Fruit fly (Drosophila melanogaster) whole organism, wandering third instar larva: ENCODE measurements around the gene sip3.

Experiments used
- Abd-B ChIP-seq: fragments of >200 bp; optimal IDR thresholded peaks from 2 replicates; lab custom pipeline; 2017; ENCODE audit warnings: missing biosample characterization, missing genetic modification characterization
- CG32264 ChIP-seq: fragments of 200-800 bp; sonication (Bioruptor generic); optimal IDR thresholded peaks from 2 replicates; lab custom pipeline; 2016; ENCODE audit warnings: missing biosample characterization, missing genetic modification characterization
- CG9705 ChIP-seq: fragments of 200-800 bp; sonication (Bioruptor generic); optimal IDR thresholded peaks from 2 replicates; lab custom pipeline; 2018; ENCODE audit warnings: missing biosample characterization, mild to moderate bottlenecking, missing genetic modification characterization
- Dfd ChIP-seq: fragments of >200 bp; optimal IDR thresholded peaks from 2 replicates; lab custom pipeline; 2017; ENCODE audit warnings: missing biosample characterization, missing genetic modification characterization
- Dif ChIP-seq: fragments of 200-275, 200-300 bp; sonication (Bioruptor generic); optimal IDR thresholded peaks from 2 replicates; lab custom pipeline; 2018; ENCODE audit warnings: missing biosample characterization, missing genetic modification characterization; ENCODE audit not compliant: partially characterized antibody
- GATAd ChIP-seq: sonication (Bioruptor generic); optimal IDR thresholded peaks from 2 replicates; lab custom pipeline; 2016; ENCODE audit warnings: missing biosample characterization, missing genetic modification characterization
- HLH106 ChIP-seq: fragments of 200-800 bp; optimal IDR thresholded peaks from 3 replicates; lab custom pipeline; 2019; ENCODE audit warnings: missing biosample characterization, mild to moderate bottlenecking, missing genetic modification characterization, moderate library complexity
- Hnf4 ChIP-seq: fragments of 200-800 bp; sonication (Bioruptor generic); optimal IDR thresholded peaks from 2 replicates; lab custom pipeline; 2016; ENCODE audit warnings: missing biosample characterization, mild to moderate bottlenecking, missing genetic modification characterization
- Hr83 ChIP-seq: fragments of 200-300 bp; sonication (Bioruptor generic); optimal IDR thresholded peaks from 2 replicates; lab custom pipeline; 2016; ENCODE audit warnings: missing biosample characterization, mild to moderate bottlenecking, missing genetic modification characterization, moderate library complexity; ENCODE audit not compliant: poor library complexity, severe bottlenecking
- Jra ChIP-seq: sonication (Bioruptor generic); optimal IDR thresholded peaks from 2 replicates; lab custom pipeline; 2016; ENCODE audit warnings: missing biosample characterization, missing genetic modification characterization
- Mio ChIP-seq: sonication (Bioruptor generic); optimal IDR thresholded peaks from 2 replicates; lab custom pipeline; 2016; ENCODE audit warnings: missing biosample characterization, missing genetic modification characterization
- N ChIP-seq: fragments of >200 bp; optimal IDR thresholded peaks from 2 replicates; lab custom pipeline; 2018; ENCODE audit warnings: missing biosample characterization, missing external identifiers, missing genetic modification characterization
- OdsH ChIP-seq: fragments of 200-800 bp; sonication (Bioruptor generic); optimal IDR thresholded peaks from 2 replicates; lab custom pipeline; 2016; ENCODE audit warnings: missing biosample characterization, mild to moderate bottlenecking, missing genetic modification characterization
- Rel ChIP-seq, 2 experiments: fragments of 200-800 bp; sonication (Bioruptor generic) in 1 of 2; optimal IDR thresholded peaks; 2 replicates in 1 of 2; 3 replicates in 1 of 2; lab custom pipeline; 2016 to 2019; ENCODE audit warnings: mild to moderate bottlenecking in 2 of 2, missing biosample characterization in 2 of 2, missing genetic modification characterization in 2 of 2, moderate library complexity in 1 of 2
- Vsx2 ChIP-seq: fragments of 200-300, 225-300 bp; sonication (Bioruptor generic); optimal IDR thresholded peaks from 2 replicates; lab custom pipeline; 2018; ENCODE audit warnings: missing biosample characterization, missing genetic modification characterization; ENCODE audit not compliant: partially characterized antibody
- br ChIP-seq: fragments of 200-800 bp; sonication (Bioruptor generic); optimal IDR thresholded peaks from 2 replicates; lab custom pipeline; 2016; ENCODE audit warnings: missing biosample characterization, missing genetic modification characterization
- brk ChIP-seq: fragments of 200-800 bp; sonication (Bioruptor generic); optimal IDR thresholded peaks from 2 replicates; lab custom pipeline; 2016; ENCODE audit warnings: missing biosample characterization, mild to moderate bottlenecking, missing genetic modification characterization
- dl ChIP-seq, 2 experiments: fragments of 175-275, 200-275 bp in 1 of 2; fragments of 200-275 bp in 1 of 2; sonication (Bioruptor generic); optimal IDR thresholded peaks; lab custom pipeline; 2018; ENCODE audit warnings: mild to moderate bottlenecking in 2 of 2, missing biosample characterization in 2 of 2, missing genetic modification characterization in 2 of 2, moderate library complexity in 2 of 2; ENCODE audit not compliant: partially characterized antibody in 2 of 2, insufficient read depth in 1 of 2
- dsf ChIP-seq: sonication (Bioruptor generic); optimal IDR thresholded peaks from 2 replicates; lab custom pipeline; 2016; ENCODE audit warnings: missing biosample characterization, missing genetic modification characterization, borderline replicate concordance
- foxo ChIP-seq, 2 experiments: fragments of 200-800 bp; sonication (Bioruptor generic); optimal IDR thresholded peaks; 2 replicates in 1 of 2; 3 replicates in 1 of 2; lab custom pipeline; 2016 to 2017; ENCODE audit warnings: missing biosample characterization in 2 of 2, missing genetic modification characterization in 2 of 2
- fru ChIP-seq: fragments of 200-800 bp; sonication (Bioruptor generic); optimal IDR thresholded peaks from 3 replicates; lab custom pipeline; 2016; ENCODE audit warnings: missing biosample characterization, mild to moderate bottlenecking, missing genetic modification characterization
- h ChIP-seq: fragments of 200-800 bp; sonication (Bioruptor generic); optimal IDR thresholded peaks from 3 replicates; lab custom pipeline; 2016; ENCODE audit warnings: missing biosample characterization, mild to moderate bottlenecking, missing genetic modification characterization
- jim ChIP-seq: fragments of 175-275, 200-325 bp; sonication (Bioruptor generic); optimal IDR thresholded peaks from 2 replicates; lab custom pipeline; 2016; ENCODE audit warnings: missing biosample characterization, mild to moderate bottlenecking, missing genetic modification characterization
- lola ChIP-seq: fragments of >200 bp; optimal IDR thresholded peaks from 2 replicates; lab custom pipeline; 2017; ENCODE audit warnings: missing biosample characterization, missing genetic modification characterization
- pan ChIP-seq: fragments of >200 bp; optimal IDR thresholded peaks from 2 replicates; lab custom pipeline; 2017
- rgr ChIP-seq: fragments of 200-800 bp; sonication (Bioruptor generic); optimal IDR thresholded peaks from 3 replicates; lab custom pipeline; 2016; ENCODE audit warnings: missing biosample characterization, mild to moderate bottlenecking, missing genetic modification characterization
- sage ChIP-seq: fragments of 200-800 bp; sonication (Bioruptor generic); optimal IDR thresholded peaks from 2 replicates; lab custom pipeline; 2016; ENCODE audit warnings: missing biosample characterization, mild to moderate bottlenecking, missing genetic modification characterization
- sv ChIP-seq: fragments of 200-800 bp; sonication (Bioruptor generic); optimal IDR thresholded peaks from 3 replicates; lab custom pipeline; 2016; ENCODE audit warnings: missing biosample characterization, missing genetic modification characterization
- tai ChIP-seq: sonication (Bioruptor generic); optimal IDR thresholded peaks from 2 replicates; lab custom pipeline; 2016; ENCODE audit warnings: missing biosample characterization, missing genetic modification characterization
- usp ChIP-seq: fragments of >200 bp; optimal IDR thresholded peaks from 2 replicates; lab custom pipeline; 2017; ENCODE audit warnings: missing biosample characterization, missing genetic modification characterization
- woc ChIP-seq: sonication (Bioruptor generic); optimal IDR thresholded peaks from 2 replicates; lab custom pipeline; 2016; ENCODE audit warnings: missing biosample characterization, mild to moderate bottlenecking, missing genetic modification characterization

sip3 gene

DNA sequence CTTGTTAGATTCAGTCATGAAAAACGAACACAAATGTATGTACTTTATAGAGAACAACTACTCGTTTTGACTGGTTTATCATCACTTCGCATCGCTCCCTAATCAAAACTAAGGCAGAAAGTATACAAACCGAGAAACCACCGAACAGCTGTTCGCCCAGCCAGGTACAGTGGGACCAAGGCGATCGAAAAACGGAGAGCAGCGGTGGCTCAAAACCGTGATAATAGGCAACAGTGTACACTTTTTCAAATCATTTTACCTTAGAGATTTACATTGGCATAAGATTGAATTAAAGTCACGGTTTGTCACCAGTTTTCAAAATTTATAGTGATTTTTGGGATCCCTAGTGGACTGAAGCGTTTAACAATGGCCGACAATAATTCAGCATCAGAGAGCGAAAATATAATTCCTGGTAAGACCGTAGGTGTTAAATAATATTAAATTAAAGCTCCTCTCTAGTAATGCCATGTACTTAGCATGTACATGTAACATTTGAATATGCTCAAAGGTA lies 33.3 kb downstream of the sip3 start, which contains the start of the genes CG42233 and CG1971:
Gene CG42233 (minus strand): TSS at position 51 of the 511 bp plus-strand sequence.
Gene CG1971 (plus strand): TSS at position 241 of the 511 bp plus-strand sequence.
- no peak for TF ChIP-seq tai (GFP tag; lab: Kevin White, UChicago)
- no peak for TF ChIP-seq sage
- no peak for TF ChIP-seq Vsx2
- no peak for TF ChIP-seq dsf (GFP tag; lab: Kevin White, UChicago)
- TF ChIP-seq Mio (GFP tag; lab: Kevin White, UChicago): no peak
- no peak for TF ChIP-seq pan
- no peak for TF ChIP-seq brk (GFP tag; lab: Kevin White, UChicago)
- no peak for TF ChIP-seq lola (GFP tag; lab: Kevin White, UChicago)
- TF ChIP-seq Abd-B (GFP tag; lab: Kevin White, UChicago): no peak
- TF ChIP-seq Hr83 (GFP tag; lab: Kevin White, UChicago): peak; percentile 25
- TF ChIP-seq usp (GFP tag; lab: Kevin White, UChicago): no peak
- peak; percentile 18 for TF ChIP-seq woc
- peak in 1 of 2 experiments; percentile 63 for TF ChIP-seq foxo (GFP tag; optimal IDR thresholded peaks at IDR 0.05; lab: Kevin White, UChicago)
- TF ChIP-seq br (GFP tag; lab: Kevin White, UChicago): no peak
- no peak for TF ChIP-seq OdsH (GFP tag; lab: Kevin White, UChicago)
- TF ChIP-seq jim: no peak
- TF ChIP-seq GATAd: no peak
- no peak for TF ChIP-seq fru (GFP tag; lab: Kevin White, UChicago)
- TF ChIP-seq, all 38 proteins: peak for 3

DNA sequence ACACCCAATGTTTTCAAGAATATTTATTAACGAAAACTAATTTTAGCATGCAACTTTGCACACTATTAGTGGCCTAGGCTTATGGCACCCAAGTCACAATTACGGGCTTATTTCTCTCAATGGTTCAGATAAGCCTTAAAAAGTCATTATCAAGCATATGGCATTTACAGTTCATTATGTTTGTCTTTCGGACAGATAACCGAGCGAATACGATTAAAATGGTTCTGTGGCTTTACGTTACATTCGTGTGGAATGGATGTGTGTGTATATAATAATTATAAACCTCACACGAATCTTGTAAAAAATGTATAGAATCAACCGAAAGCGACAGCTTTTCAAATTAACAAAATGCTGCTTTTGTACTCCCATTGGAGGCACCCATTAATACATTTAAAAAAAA lies 36.6 kb downstream of the sip3 start:
- TF ChIP-seq sage (peak; percentile 15), pan (no peak), OdsH (GFP tag; lab: Kevin White, UChicago) (no peak)

- no peak for TF ChIP-seq Dfd (GFP tag; lab: Kevin White, UChicago)
- no peak for TF ChIP-seq jim
- no peak for TF ChIP-seq lola (GFP tag; lab: Kevin White, UChicago)
- no peak for TF ChIP-seq CG32264 (GFP tag; lab: Kevin White, UChicago)
- no peak for TF ChIP-seq tai (GFP tag; lab: Kevin White, UChicago)
- no peak for TF ChIP-seq N
- TF ChIP-seq rgr (GFP tag; lab: Kevin White, UChicago): no peak
- TF ChIP-seq Rel (GFP tag; optimal IDR thresholded peaks at IDR 0.05; lab: Kevin White, UChicago): no peak
- no peak for TF ChIP-seq Rel (tag; optimal IDR thresholded peaks at IDR 0.05; lab: Kevin White, UChicago)
- no peak for TF ChIP-seq h
- no peak for TF ChIP-seq foxo (GFP tag; optimal IDR thresholded peaks at IDR 0.05; lab: Kevin White, UChicago)
- no peak for TF ChIP-seq GATAd
Observed at dm6 chr3R:31809622-31810021, 37.6 kb downstream of the sip3 start.

dm6 chr3R:31810073-31810530 lies 38.1 kb downstream of the sip3 start, which contains the start of gene Rift:
TSS of gene Rift (minus strand) at chr3R:31810186.
- peak; percentile 31 for TF ChIP-seq Hr83 (GFP tag; lab: Kevin White, UChicago)
- TF ChIP-seq dl (GFP tag; optimal IDR thresholded peaks at IDR 0.05; lab: Kevin White, UChicago; ENCODE audit: insufficient read depth in 1 of 2, partially characterized antibody in 2 of 2): peak in 1 of 2 experiments; percentile 62
- peak; percentile 11 for TF ChIP-seq rgr (GFP tag; lab: Kevin White, UChicago)
- peak; percentile 33 for TF ChIP-seq OdsH (GFP tag; lab: Kevin White, UChicago)
- TF ChIP-seq foxo (GFP tag; optimal IDR thresholded peaks at IDR 0.05; lab: Kevin White, UChicago): peak in 1 of 2 experiments; percentile 36
- TF ChIP-seq h: no peak
- TF ChIP-seq sv (GFP tag; lab: Kevin White, UChicago): no peak
- peak; percentile 8 for TF ChIP-seq sage
- peak; percentile 16 for TF ChIP-seq HLH106
- TF ChIP-seq Jra: no peak
- TF ChIP-seq brk (GFP tag; lab: Kevin White, UChicago): no peak

- TF ChIP-seq fru (GFP tag; lab: Kevin White, UChicago) (no peak), Hnf4 (GFP tag; lab: Kevin White, UChicago) (no peak), Hr83 (GFP tag; lab: Kevin White, UChicago) (no peak), woc (no peak), Dif (GFP tag; lab: Kevin White, UChicago) (no peak), jim (no peak), sage (no peak), br (GFP tag; lab: Kevin White, UChicago) (no peak), Vsx2 (no peak), HLH106 (no peak), Abd-B (GFP tag; lab: Kevin White, UChicago) (no peak), CG32264 (GFP tag; lab: Kevin White, UChicago) (no peak), CG9705 (GFP tag; lab: Kevin White, UChicago) (no peak), lola (GFP tag; lab: Kevin White, UChicago) (no peak), foxo (GFP tag; optimal IDR thresholded peaks at IDR 0.05; lab: Kevin White, UChicago) (no peak)
Observed at dm6 chr3R:31812117-31812975, 40.3 kb downstream of the sip3 start, which contains the start of the genes FeCH and RhoGAP100F. TSS of gene FeCH (minus strand) at chr3R:31812296. TSS of gene RhoGAP100F (plus strand) at chr3R:31812609.
